Worm (Caenorhabditis elegans) whole organism, early embryonic: ENCODE measurements around the gene Y113G7B.27.

Source experiments
- B0310.2 ChIP-seq: sonication (generic microtip); optimal IDR thresholded peaks from 2 replicates; lab custom pipeline; 2016; ENCODE audit warnings: mild to moderate bottlenecking, missing genetic modification characterization, missing compliant biosample characterization
- F13C5.2 ChIP-seq: sonication (generic microtip); optimal IDR thresholded peaks from 2 replicates; lab custom pipeline; 2017; ENCODE audit warnings: mild to moderate bottlenecking, missing genetic modification characterization, inconsistent platforms, missing compliant biosample characterization
- aly-1 ChIP-seq: sonication (generic microtip); optimal IDR thresholded peaks from 2 replicates; lab custom pipeline; 2016; ENCODE audit warnings: missing genetic modification characterization, missing compliant biosample characterization
- ama-1 ChIP-seq: fragments of 150-350 bp; optimal IDR thresholded peaks from 2 replicates; lab custom pipeline; 2014
- ceh-13 ChIP-seq: fragments of 200-800 bp; sonication (Bioruptor generic); optimal IDR thresholded peaks from 2 replicates; lab custom pipeline; 2018; ENCODE audit warnings: mild to moderate bottlenecking, missing genetic modification characterization, missing compliant biosample characterization
- ceh-36 ChIP-seq: sonication (generic microtip); optimal IDR thresholded peaks from 2 replicates; lab custom pipeline; 2016; ENCODE audit warnings: missing genetic modification characterization, inconsistent platforms, missing compliant biosample characterization
- ets-7 ChIP-seq: sonication (generic microtip); optimal IDR thresholded peaks from 2 replicates; lab custom pipeline; 2016; ENCODE audit warnings: missing genotype, missing genetic modification characterization, missing compliant biosample characterization
- flt-1 ChIP-seq: fragments of 200-800 bp; sonication (Bioruptor generic); IDR thresholded peaks from 2 replicates; pipeline ENCODE4 v1.3.6; 2022; ENCODE audit warnings: missing genetic modification characterization, missing compliant biosample characterization
- hmbx-1 ChIP-seq: sonication (generic microtip); optimal IDR thresholded peaks from 2 replicates; lab custom pipeline; 2016; ENCODE audit warnings: mild to moderate bottlenecking, missing genetic modification characterization, missing compliant biosample characterization
- hmg-4 ChIP-seq: fragments of 200-800 bp; sonication (Bioruptor generic); optimal IDR thresholded peaks from 2 replicates; lab custom pipeline; 2018; ENCODE audit warnings: mild to moderate bottlenecking, missing genetic modification characterization, missing compliant biosample characterization
- hnd-1 ChIP-seq: sonication (generic microtip); optimal IDR thresholded peaks from 2 replicates; lab custom pipeline; 2016; ENCODE audit warnings: missing genetic modification characterization, missing compliant biosample characterization
- pes-1 ChIP-seq: fragments of 200-800 bp; sonication (Bioruptor generic); IDR thresholded peaks from 2 replicates; pipeline ENCODE4 v1.3.6; 2022; ENCODE audit warnings: missing genetic modification reagents, missing genetic modification characterization, missing compliant biosample characterization
- scrt-1 ChIP-seq: fragments of 200-800 bp; sonication (Bioruptor generic); IDR thresholded peaks from 2 replicates; pipeline ENCODE4 v1.3.6; 2022; ENCODE audit warnings: missing genetic modification characterization, missing compliant biosample characterization
- sea-1 ChIP-seq: fragments of 200-800 bp; sonication (Bioruptor generic); conservative IDR thresholded peaks from 2 replicates; pipeline ENCODE4 v1.3.6; 2022; ENCODE audit warnings: missing genetic modification characterization, missing compliant biosample characterization
- tbx-11 ChIP-seq: fragments of 200-800 bp; sonication (Bioruptor generic); IDR thresholded peaks from 2 replicates; pipeline ENCODE4 v1.3.6; 2022; ENCODE audit warnings: missing genetic modification characterization, missing compliant biosample characterization
- tbx-37 ChIP-seq: fragments of 200-800 bp; sonication (Bioruptor generic); conservative IDR thresholded peaks from 2 replicates; pipeline ENCODE4 v1.3.6; 2022; ENCODE audit warnings: missing genetic modification reagents, missing genetic modification characterization, missing compliant biosample characterization
- tra-4 ChIP-seq: sonication (generic microtip); optimal IDR thresholded peaks from 2 replicates; lab custom pipeline; 2017; ENCODE audit warnings: missing genetic modification characterization, missing compliant biosample characterization

Gene Y113G7B.27

ce11 chrV:20188790-20189189 lies 3.8 kb upstream of the Y113G7B.27 start, which contains the start of gene fbxa-116:
TSS of gene fbxa-116 (minus strand) at chrV:20188890.
- TF ChIP-seq hmg-4 (GFP tag; lab: Kevin White, UChicago) (no peak), B0310.2 (tag; lab: Kevin White, UChicago) (no peak), F13C5.2 (tag; lab: Kevin White, UChicago) (no peak), hmbx-1 (tag; lab: Kevin White, UChicago) (no peak), ets-7 (tag; lab: Kevin White, UChicago) (no peak), tra-4 (tag; lab: Kevin White, UChicago) (no peak), ceh-13 (GFP tag; lab: Kevin White, UChicago) (no peak), ceh-36 (tag; lab: Kevin White, UChicago) (no peak), ama-1 (lab: Kevin White, UChicago) (no peak), sea-1 (GFP tag; lab: Robert Waterston, UW) (no peak), flt-1 (GFP tag; lab: Robert Waterston, UW) (no peak)

- no peak for TF ChIP-seq pes-1 (GFP tag; lab: Robert Waterston, UW)
- no peak for TF ChIP-seq ceh-13 (GFP tag; lab: Kevin White, UChicago)
- no peak for TF ChIP-seq B0310.2 (tag; lab: Kevin White, UChicago)
- no peak for TF ChIP-seq sea-1 (GFP tag; lab: Robert Waterston, UW)
- no peak for TF ChIP-seq tbx-11 (GFP tag; lab: Robert Waterston, UW)
- TF ChIP-seq F13C5.2 (tag; lab: Kevin White, UChicago), result no peak
- TF ChIP-seq hnd-1 (tag; lab: Kevin White, UChicago), result no peak
- TF ChIP-seq flt-1 (GFP tag; lab: Robert Waterston, UW), result no peak
Observed at ce11 chrV:20195451-20196036, 2.9 kb downstream of the Y113G7B.27 start, which contains the start of the genes srh-217 and Y113G7B.28. TSS of gene srh-217 (minus strand) at chrV:20195551. TSS of gene Y113G7B.28 (plus strand) at chrV:20195986.

ce11 chrV:20196671-20197070 lies 4.0 kb downstream of the Y113G7B.27 start, which contains the start of gene ftr-1:
TSS of gene ftr-1 (plus strand) at chrV:20196971.
- no peak for TF ChIP-seq tra-4 (tag; lab: Kevin White, UChicago)
- no peak for TF ChIP-seq scrt-1 (GFP tag; lab: Robert Waterston, UW)
- no peak for TF ChIP-seq ceh-13 (GFP tag; lab: Kevin White, UChicago)
- TF ChIP-seq sea-1 (GFP tag; lab: Robert Waterston, UW), result no peak
- no peak for TF ChIP-seq flt-1 (GFP tag; lab: Robert Waterston, UW)
- no peak for TF ChIP-seq F13C5.2 (tag; lab: Kevin White, UChicago)
- no peak for TF ChIP-seq hmbx-1 (tag; lab: Kevin White, UChicago)
- no peak for TF ChIP-seq ets-7 (tag; lab: Kevin White, UChicago)
- TF ChIP-seq ama-1 (lab: Kevin White, UChicago), result no peak
- no peak for TF ChIP-seq hmg-4 (GFP tag; lab: Kevin White, UChicago)
- no peak for TF ChIP-seq B0310.2 (tag; lab: Kevin White, UChicago)
- TF ChIP-seq tbx-11 (GFP tag; lab: Robert Waterston, UW), result no peak

- TF ChIP-seq tbx-11 (GFP tag; lab: Robert Waterston, UW) (no peak), hnd-1 (tag; lab: Kevin White, UChicago) (no peak), B0310.2 (tag; lab: Kevin White, UChicago) (no peak), pes-1 (GFP tag; lab: Robert Waterston, UW) (no peak), F13C5.2 (tag; lab: Kevin White, UChicago) (no peak), ets-7 (tag; lab: Kevin White, UChicago) (no peak), tbx-37 (no peak), tra-4 (tag; lab: Kevin White, UChicago) (no peak), aly-1 (no peak), flt-1 (GFP tag; lab: Robert Waterston, UW) (no peak), hmbx-1 (tag; lab: Kevin White, UChicago) (no peak), hmg-4 (GFP tag; lab: Kevin White, UChicago) (no peak), ceh-13 (GFP tag; lab: Kevin White, UChicago) (no peak), ama-1 (lab: Kevin White, UChicago) (no peak), scrt-1 (GFP tag; lab: Robert Waterston, UW) (no peak), sea-1 (GFP tag; lab: Robert Waterston, UW) (no peak), ceh-36 (tag; lab: Kevin White, UChicago) (no peak)
Observed at ce11 chrV:20198954-20199353, 6.3 kb downstream of the Y113G7B.27 start, which contains the start of gene fog-2. TSS of gene fog-2 (plus strand) at chrV:20199254.

ce11 chrV:20199658-20200057 lies 7.0 kb downstream of the Y113G7B.27 start:
- TF ChIP-seq tra-4 (tag; lab: Kevin White, UChicago) (no peak), F13C5.2 (tag; lab: Kevin White, UChicago) (no peak)

ce11 chrV:20201316-20201715 lies 8.7 kb downstream of the Y113G7B.27 start, which contains the start of gene fbxa-114:
TSS of gene fbxa-114 (plus strand) at chrV:20201616.
- TF ChIP-seq pes-1 (GFP tag; lab: Robert Waterston, UW) (no peak), hmbx-1 (tag; lab: Kevin White, UChicago) (no peak), flt-1 (GFP tag; lab: Robert Waterston, UW) (no peak), hnd-1 (tag; lab: Kevin White, UChicago) (no peak), tra-4 (tag; lab: Kevin White, UChicago) (no peak), hmg-4 (GFP tag; lab: Kevin White, UChicago) (no peak), B0310.2 (tag; lab: Kevin White, UChicago) (no peak), sea-1 (GFP tag; lab: Robert Waterston, UW) (no peak)

ce11 chrV:20203085-20203484 lies 10.5 kb downstream of the Y113G7B.27 start, which contains the start of gene fbxa-113:
TSS of gene fbxa-113 (plus strand) at chrV:20203385.
- TF ChIP-seq hnd-1 (tag; lab: Kevin White, UChicago) (no peak), hmg-4 (GFP tag; lab: Kevin White, UChicago) (no peak), ceh-13 (GFP tag; lab: Kevin White, UChicago) (no peak), tbx-11 (GFP tag; lab: Robert Waterston, UW) (no peak), ets-7 (tag; lab: Kevin White, UChicago) (no peak), scrt-1 (GFP tag; lab: Robert Waterston, UW) (no peak), aly-1 (no peak), B0310.2 (tag; lab: Kevin White, UChicago) (no peak), flt-1 (GFP tag; lab: Robert Waterston, UW) (no peak), tra-4 (tag; lab: Kevin White, UChicago) (no peak), ama-1 (lab: Kevin White, UChicago) (no peak), pes-1 (GFP tag; lab: Robert Waterston, UW) (no peak), hmbx-1 (tag; lab: Kevin White, UChicago) (no peak), ceh-36 (tag; lab: Kevin White, UChicago) (no peak), sea-1 (GFP tag; lab: Robert Waterston, UW) (no peak)
